Fruit fly (Drosophila melanogaster) whole organism, embryonic: ENCODE results near the gene Rnf146.

ENCODE experiments used
- Bteb2 ChIP-seq: fragments of 200-800 bp; sonication (Bioruptor generic); optimal IDR thresholded peaks from 2 replicates; lab custom pipeline; 2016; ENCODE audit warnings: missing biosample characterization, missing genetic modification characterization
- CG10654 ChIP-seq: fragments of 200-800 bp; sonication (Bioruptor generic); optimal IDR thresholded peaks from 2 replicates; lab custom pipeline; 2016; ENCODE audit warnings: missing biosample characterization, missing genetic modification characterization
- CG11504 ChIP-seq: fragments of 200-800 bp; sonication (Bioruptor generic); optimal IDR thresholded peaks from 3 replicates; lab custom pipeline; 2019; ENCODE audit warnings: missing biosample characterization, mild to moderate bottlenecking, missing genetic modification characterization, moderate library complexity
- CG13775 ChIP-seq: fragments of 200-800 bp; sonication (Bioruptor generic); optimal IDR thresholded peaks from 3 replicates; lab custom pipeline; 2017; ENCODE audit warnings: missing biosample characterization, mild to moderate bottlenecking, missing genetic modification characterization
- CG14014 ChIP-seq: fragments of 200-800 bp; sonication (Bioruptor generic); IDR thresholded peaks from 2 replicates; pipeline ENCODE4 v1.3.6; 2022; ENCODE audit warnings: missing biosample characterization, missing genetic modification characterization
- CG16813 ChIP-seq: fragments of 200-800 bp; sonication (Bioruptor generic); IDR thresholded peaks from 3 replicates; pipeline ENCODE4 v1.3.6; 2022; ENCODE audit warnings: missing biosample characterization, missing genetic modification characterization; ENCODE audit not compliant: partially characterized antibody
- CG16863 ChIP-seq: fragments of 200-800 bp; sonication (Bioruptor generic); optimal IDR thresholded peaks from 3 replicates; lab custom pipeline; 2016; ENCODE audit warnings: missing biosample characterization, missing genetic modification characterization
- CG17385 ChIP-seq: fragments of 200-800 bp; sonication (Bioruptor generic); optimal IDR thresholded peaks from 3 replicates; lab custom pipeline; 2018; ENCODE audit warnings: missing biosample characterization, mild to moderate bottlenecking, missing genetic modification characterization
- CG17568 ChIP-seq: fragments of 200-800 bp; sonication (Bioruptor generic); optimal IDR thresholded peaks from 2 replicates; lab custom pipeline; 2018; ENCODE audit warnings: missing biosample characterization, mild to moderate bottlenecking, missing genetic modification characterization, moderate library complexity
- CG18764 ChIP-seq: fragments of 200-800 bp; sonication (Bioruptor generic); optimal IDR thresholded peaks from 3 replicates; lab custom pipeline; 2016; ENCODE audit warnings: missing biosample characterization, missing genetic modification characterization
- CG30020 ChIP-seq: fragments of 200-800 bp; optimal IDR thresholded peaks from 2 replicates; lab custom pipeline; 2019; ENCODE audit warnings: missing biosample characterization, mild to moderate bottlenecking, missing genetic modification characterization, moderate library complexity
- CG33213 ChIP-seq: fragments of 200-800 bp; sonication (Bioruptor generic); optimal IDR thresholded peaks from 3 replicates; lab custom pipeline; 2016; ENCODE audit warnings: missing biosample characterization, missing genetic modification characterization
- CG3726 ChIP-seq: fragments of 200-800 bp; sonication (Bioruptor generic); IDR thresholded peaks from 3 replicates; pipeline ENCODE4, ENCODE4 v1.3.6; 2022; ENCODE audit warnings: missing biosample characterization, missing genetic modification characterization
- CG3838 ChIP-seq: fragments of 200-800 bp; sonication (Bioruptor generic); optimal IDR thresholded peaks from 3 replicates; lab custom pipeline; 2016; ENCODE audit warnings: missing biosample characterization, missing genetic modification characterization
- CG3847 ChIP-seq: fragments of 200-800 bp; sonication (Bioruptor generic); IDR thresholded peaks from 2 replicates; pipeline ENCODE4 v1.3.6; 2022; ENCODE audit warnings: missing biosample characterization, missing genetic modification characterization
- CG4404 ChIP-seq: fragments of 200-800 bp; sonication (Bioruptor generic); IDR thresholded peaks from 2 replicates; pipeline ENCODE4 v1.3.6; 2022; ENCODE audit warnings: missing biosample characterization, missing genetic modification characterization
- CG6654 ChIP-seq: fragments of 200-800 bp; sonication (Bioruptor generic); optimal IDR thresholded peaks from 2 replicates; lab custom pipeline; 2017; ENCODE audit warnings: missing biosample characterization, mild to moderate bottlenecking, missing genetic modification characterization
- CG6689 ChIP-seq: fragments of 200-800 bp; sonication (Bioruptor generic); IDR thresholded peaks from 2 replicates; pipeline ENCODE4 v1.3.6; 2022; ENCODE audit warnings: missing biosample characterization, missing genetic modification characterization
- CG6765 ChIP-seq: fragments of 200-800 bp; sonication (Bioruptor generic); optimal IDR thresholded peaks from 3 replicates; lab custom pipeline; 2017; ENCODE audit warnings: missing biosample characterization, mild to moderate bottlenecking, missing genetic modification characterization
- CG6791 ChIP-seq: fragments of 200-800 bp; sonication (Bioruptor generic); IDR thresholded peaks from 3 replicates; pipeline ENCODE4 v1.3.6; 2022; ENCODE audit warnings: missing biosample characterization, missing genetic modification characterization; ENCODE audit not compliant: partially characterized antibody
- CG7745 ChIP-seq: fragments of 200-800 bp; sonication (Bioruptor generic); optimal IDR thresholded peaks from 2 replicates; lab custom pipeline; 2018; ENCODE audit warnings: missing biosample characterization, mild to moderate bottlenecking, missing genetic modification characterization, moderate library complexity
- Doc2 ChIP-seq: fragments of 200-800 bp; sonication (Bioruptor generic); IDR thresholded peaks from 2 replicates; pipeline ENCODE4 v1.3.6; 2022; ENCODE audit warnings: missing biosample characterization, missing genetic modification characterization
- E2f1 ChIP-seq: fragments of 200-800 bp; sonication (Bioruptor generic); IDR thresholded peaks from 2 replicates; pipeline ENCODE4 v1.3.6; 2022; ENCODE audit warnings: missing biosample characterization, missing genetic modification characterization
- E2f2 ChIP-seq: fragments of 200-800 bp; sonication (Bioruptor generic); IDR thresholded peaks from 2 replicates; pipeline ENCODE4 v1.3.6; 2022; ENCODE audit warnings: missing biosample characterization, missing genetic modification characterization
- Gug ChIP-seq: fragments of 200-800 bp; sonication (Bioruptor generic); IDR thresholded peaks from 4 replicates; pipeline ENCODE4 v1.3.6; 2022; ENCODE audit warnings: missing biosample characterization, missing genetic modification characterization
- Hsf ChIP-seq: fragments of 200-800 bp; sonication (Bioruptor generic); optimal IDR thresholded peaks from 3 replicates; lab custom pipeline; 2016; ENCODE audit warnings: missing biosample characterization, missing genetic modification characterization
- MBD-R2 ChIP-seq: fragments of 200-800 bp; sonication (Bioruptor generic); IDR thresholded peaks from 2 replicates; pipeline ENCODE4 v1.3.6; 2022; ENCODE audit warnings: missing biosample characterization, missing genetic modification characterization
- Med ChIP-seq: fragments of 200-800 bp; sonication (Bioruptor generic); peaks from one replicate; lab custom pipeline; 2016; ENCODE audit warnings: missing biosample characterization, missing genetic modification characterization, mild to moderate bottlenecking, inconsistent platforms, moderate library complexity
- Mes4 ChIP-seq: fragments of 200-800 bp; sonication (Bioruptor generic); optimal IDR thresholded peaks from 2 replicates; lab custom pipeline; 2016; ENCODE audit warnings: missing biosample characterization, missing genetic modification characterization
- Nf-YA ChIP-seq: fragments of 200-800 bp; sonication (Bioruptor generic); IDR thresholded peaks from 2 replicates; pipeline ENCODE4 v1.3.6; 2022; ENCODE audit warnings: missing biosample characterization, missing genetic modification characterization
- Poxn ChIP-seq: fragments of 200-800 bp; sonication (Bioruptor generic); IDR thresholded peaks from 2 replicates; pipeline ENCODE4 v1.3.6; 2022; ENCODE audit warnings: missing biosample characterization, missing genetic modification characterization
- Side ChIP-seq: fragments of 200-800 bp; sonication (Bioruptor generic); optimal IDR thresholded peaks from 2 replicates; lab custom pipeline; 2016; ENCODE audit warnings: missing biosample characterization, missing genetic modification characterization
- Tbp ChIP-seq: fragments of >200 bp; optimal IDR thresholded peaks from 2 replicates; lab custom pipeline; 2018; ENCODE audit warnings: missing biosample characterization, missing genetic modification characterization
- ab ChIP-seq: fragments of 200-800 bp; sonication (Bioruptor generic); optimal IDR thresholded peaks from 2 replicates; lab custom pipeline; 2016; ENCODE audit warnings: missing biosample characterization, missing genetic modification characterization
- ash1 ChIP-seq: fragments of 200-800 bp; sonication (Bioruptor generic); optimal IDR thresholded peaks from 2 replicates; lab custom pipeline; 2018; ENCODE audit warnings: missing biosample characterization, mild to moderate bottlenecking, missing genetic modification characterization
- bcd ChIP-seq: fragments of 200-800 bp; sonication (Bioruptor generic); optimal IDR thresholded peaks from 2 replicates; lab custom pipeline; 2017; ENCODE audit warnings: missing biosample characterization, mild to moderate bottlenecking, missing genetic modification characterization
- bowl ChIP-seq: fragments of 200-800 bp; sonication (Bioruptor generic); IDR thresholded peaks from 2 replicates; pipeline ENCODE4 v1.3.6; 2022; ENCODE audit warnings: missing biosample characterization, missing genetic modification characterization
- caup ChIP-seq: fragments of 200-800 bp; sonication (Bioruptor generic); optimal IDR thresholded peaks from 3 replicates; lab custom pipeline; 2017; ENCODE audit warnings: missing biosample characterization, mild to moderate bottlenecking, missing genetic modification characterization, moderate library complexity; ENCODE audit not compliant: severe bottlenecking
- dmrt11E ChIP-seq: fragments of 200-800 bp; sonication (Bioruptor generic); optimal IDR thresholded peaks from 3 replicates; lab custom pipeline; 2018; ENCODE audit warnings: missing biosample characterization, mild to moderate bottlenecking, missing genetic modification characterization, moderate library complexity
- fd3F ChIP-seq: fragments of 200-800 bp; sonication (Bioruptor generic); optimal IDR thresholded peaks from 2 replicates; lab custom pipeline; 2018; ENCODE audit warnings: missing biosample characterization, mild to moderate bottlenecking, missing genetic modification characterization, moderate library complexity
- hb ChIP-seq: fragments of 200-800 bp; sonication (Bioruptor generic); IDR thresholded peaks from 3 replicates; pipeline ENCODE4 v1.3.6; 2022; ENCODE audit warnings: missing biosample characterization, missing genetic modification characterization; ENCODE audit not compliant: partially characterized antibody
- hkb ChIP-seq, 2 experiments: fragments of 200-800 bp in 1 of 2; fragments of >200 bp in 1 of 2; sonication (Bioruptor generic) in 1 of 2; IDR thresholded peaks in 1 of 2; optimal IDR thresholded peaks in 1 of 2; 2 replicates each; pipeline versions ENCODE4 v1.3.6 to Lab custom; 2017 to 2022; ENCODE audit warnings: missing biosample characterization in 1 of 2, missing genetic modification characterization in 1 of 2
- ind ChIP-seq: fragments of 200-800 bp; sonication (Bioruptor generic); optimal IDR thresholded peaks from 3 replicates; lab custom pipeline; 2016; ENCODE audit warnings: missing biosample characterization, missing genetic modification characterization
- jumu ChIP-seq: fragments of 200-800 bp; sonication (Bioruptor generic); optimal IDR thresholded peaks from 3 replicates; lab custom pipeline; 2016; ENCODE audit warnings: missing biosample characterization, missing genetic modification characterization
- ken ChIP-seq: fragments of 200-800 bp; sonication (Bioruptor generic); IDR thresholded peaks from 3 replicates; pipeline ENCODE4 v1.3.6; 2022; ENCODE audit warnings: missing biosample characterization, missing genetic modification characterization
- nmo ChIP-seq: fragments of 200-800 bp; sonication (Bioruptor generic); optimal IDR thresholded peaks from 2 replicates; lab custom pipeline; 2018; ENCODE audit warnings: missing biosample characterization, mild to moderate bottlenecking, missing genetic modification characterization, moderate library complexity
- p53 ChIP-seq: fragments of 200-800 bp; sonication (Bioruptor generic); optimal IDR thresholded peaks from 2 replicates; lab custom pipeline; 2016; ENCODE audit warnings: missing biosample characterization, missing genetic modification characterization
- phol ChIP-seq: fragments of 200-800 bp; sonication (Bioruptor generic); optimal IDR thresholded peaks from 3 replicates; lab custom pipeline; 2018; ENCODE audit warnings: missing biosample characterization, mild to moderate bottlenecking, missing genetic modification characterization, moderate library complexity
- seq ChIP-seq: fragments of 200-800 bp; sonication (Bioruptor generic); IDR thresholded peaks from 2 replicates; pipeline ENCODE4 v1.3.6; 2022; ENCODE audit warnings: missing biosample characterization, missing genetic modification characterization
- trem ChIP-seq: fragments of 200-800 bp; optimal IDR thresholded peaks from 3 replicates; lab custom pipeline; 2019; ENCODE audit warnings: missing biosample characterization, mild to moderate bottlenecking, missing genetic modification characterization, moderate library complexity
- twi ChIP-seq: fragments of 200-800 bp; optimal IDR thresholded peaks from 2 replicates; lab custom pipeline; 2019; ENCODE audit warnings: missing biosample characterization, mild to moderate bottlenecking, missing genetic modification characterization, moderate library complexity

Gene Rnf146

DNA sequence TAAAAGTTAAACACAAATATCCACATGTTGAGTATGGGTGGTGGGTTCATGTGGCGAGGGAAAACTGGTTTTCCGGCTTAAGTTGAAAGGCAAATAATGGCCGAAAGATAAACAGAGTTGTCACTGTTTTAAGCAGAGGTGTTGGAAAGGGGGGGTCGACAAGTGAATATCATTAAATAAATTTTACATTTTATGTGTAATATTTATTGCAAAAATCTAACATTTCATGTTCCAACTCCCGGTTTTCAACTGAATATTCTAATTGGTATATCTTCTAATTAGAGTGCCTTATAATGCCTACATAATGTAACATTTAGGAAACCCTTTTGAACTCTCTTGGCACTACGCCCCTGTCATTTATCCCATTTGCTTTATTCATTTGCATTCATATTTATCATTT is 13.3 kb upstream of the Rnf146 start (continued):
- no peak; the same call in 2 of the 3 replicates for TF ChIP-seq CG3726 (GFP tag; lab: Robert Waterston, UW)
- TF ChIP-seq dmrt11E (tag; lab: Kevin White, UChicago), result peak; percentile 67
- no peak for TF ChIP-seq CG33213 (GFP tag; lab: Kevin White, UChicago)
- no peak for TF ChIP-seq MBD-R2
- no peak for TF ChIP-seq Bteb2 (GFP tag; lab: Kevin White, UChicago)
- no peak for TF ChIP-seq Side (GFP tag; lab: Kevin White, UChicago)
- TF ChIP-seq CG14014 (GFP tag; lab: Robert Waterston, UW), result 0 out of 2 replicates have a peak, but pooled peaks have one; percentile 48
- TF ChIP-seq bowl (GFP tag; lab: Robert Waterston, UW), result no peak
- no peak for TF ChIP-seq hkb (optimal IDR thresholded peaks at IDR 0.05; lab: Kevin White, UChicago)
- TF ChIP-seq hkb (GFP tag; IDR thresholded peaks at IDR 0.05; lab: Robert Waterston, UW), result peak; percentile 53; the same call in 1 of the 2 replicates
- TF ChIP-seq CG6654 (GFP tag; lab: Kevin White, UChicago), result no peak
- peak; percentile 60 for TF ChIP-seq CG6689 (GFP tag; lab: Robert Waterston, UW)
- no peak for TF ChIP-seq fd3F (GFP tag; lab: Kevin White, UChicago)
- TF ChIP-seq trem (tag; lab: Kevin White, UChicago), result peak; percentile 29
- TF ChIP-seq Doc2 (GFP tag; lab: Robert Waterston, UW), result no peak
- no peak for TF ChIP-seq CG3838 (GFP tag; lab: Kevin White, UChicago)
- 0 out of 2 replicates have a peak, but pooled peaks have one; percentile 19 for TF ChIP-seq seq (GFP tag; lab: Robert Waterston, UW)
- no peak for TF ChIP-seq CG18764 (GFP tag; lab: Kevin White, UChicago)
- peak; percentile 23; the same call in 1 of the 2 replicates for TF ChIP-seq E2f2 (GFP tag; lab: Robert Waterston, UW)
- TF ChIP-seq CG16863 (GFP tag; lab: Kevin White, UChicago), result no peak
- TF ChIP-seq CG17568 (GFP tag; lab: Kevin White, UChicago), result peak; percentile 44
- TF ChIP-seq Med (GFP tag; lab: Kevin White, UChicago), result peak; percentile 86
- peak; percentile 64 for TF ChIP-seq phol (tag; lab: Kevin White, UChicago)
- TF ChIP-seq ab (GFP tag; lab: Kevin White, UChicago), result no peak
- TF ChIP-seq hb (GFP tag; lab: Robert Waterston, UW), result no peak
- no peak for TF ChIP-seq ash1
- no peak for TF ChIP-seq CG6791 (GFP tag; lab: Robert Waterston, UW)
- TF ChIP-seq CG3847 (GFP tag; lab: Robert Waterston, UW), result peak; percentile 54
- TF ChIP-seq Nf-YA (GFP tag; lab: Robert Waterston, UW), result no peak
- no peak for TF ChIP-seq p53 (GFP tag; lab: Kevin White, UChicago)
- TF ChIP-seq jumu (GFP tag; lab: Kevin White, UChicago), result no peak
- peak; percentile 22; the same call in 1 of the 4 replicates for TF ChIP-seq Gug (GFP tag; lab: Robert Waterston, UW)
- peak; percentile 25 for TF ChIP-seq CG13775 (GFP tag; lab: Kevin White, UChicago)
- no peak for TF ChIP-seq Poxn (GFP tag; lab: Robert Waterston, UW)
- peak; percentile 13 for TF ChIP-seq CG30020
- peak; percentile 59 for TF ChIP-seq nmo
- peak; percentile 38 for TF ChIP-seq CG17385
- peak; percentile 50 for TF ChIP-seq bcd (GFP tag; lab: Kevin White, UChicago)
- no peak for TF ChIP-seq E2f1 (GFP tag; lab: Robert Waterston, UW)
- TF ChIP-seq Mes4 (GFP tag; lab: Kevin White, UChicago), result no peak
- peak; percentile 42 for TF ChIP-seq twi
- TF ChIP-seq CG7745, result no peak
- TF ChIP-seq CG4404 (GFP tag; lab: Robert Waterston, UW), result peak; percentile 41
- TF ChIP-seq ken (GFP tag; lab: Robert Waterston, UW), result peak; percentile 45; the same call in 1 of the 3 replicates
- TF ChIP-seq CG16813 (GFP tag; lab: Robert Waterston, UW), result no peak
- TF ChIP-seq Tbp (GFP tag; lab: Kevin White, UChicago), result no peak
- TF ChIP-seq caup (GFP tag; lab: Kevin White, UChicago), result peak; percentile 34
- no peak for TF ChIP-seq CG10654 (GFP tag; lab: Kevin White, UChicago)
- TF ChIP-seq ind (GFP tag; lab: Kevin White, UChicago), result peak; percentile 40
- peak; percentile 48 for TF ChIP-seq CG6765
- TF ChIP-seq Hsf (GFP tag; lab: Kevin White, UChicago), result peak; percentile 34
- peak; percentile 73 for TF ChIP-seq CG11504
